Worm (Caenorhabditis elegans) whole organism, L2 larva: ENCODE results near the gene B0285.6.

Experiments used
- C34F6.9 ChIP-seq: fragments of 150-350 bp; optimal IDR thresholded peaks from 2 replicates; lab custom pipeline; 2014; ENCODE audit warnings: missing biosample characterization, missing genetic modification characterization
- F13H6.1 ChIP-seq: sonication (generic microtip); optimal IDR thresholded peaks from 2 replicates; lab custom pipeline; 2016; ENCODE audit warnings: missing genetic modification characterization, missing compliant biosample characterization
- Y55F3AM.14 ChIP-seq: fragments of 200-800 bp; sonication (Bioruptor generic); optimal IDR thresholded peaks from 2 replicates; lab custom pipeline; 2018; ENCODE audit warnings: mild to moderate bottlenecking, missing genetic modification characterization, missing compliant biosample characterization
- ZK546.5 ChIP-seq: sonication (generic microtip); optimal IDR thresholded peaks from 2 replicates; lab custom pipeline; 2017; ENCODE audit warnings: missing biosample characterization, missing genetic modification characterization
- aly-2 ChIP-seq: fragments of 150-350 bp; optimal IDR thresholded peaks from 2 replicates; lab custom pipeline; 2014; ENCODE audit warnings: missing biosample characterization, missing genetic modification characterization
- blmp-1 ChIP-seq: sonication (generic microtip); optimal IDR thresholded peaks from 2 replicates; lab custom pipeline; 2017; ENCODE audit warnings: missing genetic modification characterization, mild to moderate bottlenecking, missing compliant biosample characterization, antibody characterized with exemption, moderate library complexity; ENCODE audit not compliant: insufficient read depth
- crh-2 ChIP-seq: sonication (generic microtip); optimal IDR thresholded peaks from 2 replicates; lab custom pipeline; 2017; ENCODE audit warnings: missing biosample characterization, missing genetic modification characterization
- elt-3 ChIP-seq: sonication (generic microtip); optimal IDR thresholded peaks from 2 replicates; lab custom pipeline; 2017; ENCODE audit warnings: missing biosample characterization, missing genetic modification characterization
- fos-1 ChIP-seq: fragments of 150-350 bp; optimal IDR thresholded peaks from 2 replicates; lab custom pipeline; 2014; ENCODE audit warnings: missing biosample characterization, missing genetic modification characterization
- lin-11 ChIP-seq: fragments of 150-350 bp; sonication (generic microtip); optimal IDR thresholded peaks from 2 replicates; lab custom pipeline; 2014; ENCODE audit warnings: missing biosample characterization, missing genetic modification characterization, inconsistent platforms, mixed read lengths
- lin-13 ChIP-seq: fragments of 150-350 bp; optimal IDR thresholded peaks from 2 replicates; lab custom pipeline; 2014; ENCODE audit warnings: missing biosample characterization, missing genetic modification reagents, missing genetic modification characterization
- lin-39 ChIP-seq: fragments of 150-350 bp; optimal IDR thresholded peaks from 2 replicates; lab custom pipeline; 2014; ENCODE audit warnings: missing biosample characterization, missing genetic modification reagents, missing genetic modification characterization
- lsy-2 ChIP-seq, 2 experiments: fragments of 150-350 bp in 1 of 2; sonication (generic microtip) in 1 of 2; optimal IDR thresholded peaks; 2 replicates each; lab custom pipeline; 2014 to 2017; ENCODE audit warnings: missing biosample characterization in 2 of 2, missing genetic modification characterization in 2 of 2
- mab-5 ChIP-seq: fragments of 150-350 bp; optimal IDR thresholded peaks from 2 replicates; lab custom pipeline; 2014; ENCODE audit warnings: missing biosample characterization, missing genetic modification characterization
- mbf-1 ChIP-seq: sonication (generic microtip); optimal IDR thresholded peaks from 2 replicates; lab custom pipeline; 2017; ENCODE audit warnings: missing biosample characterization, missing genetic modification characterization
- mdl-1 ChIP-seq, 2 experiments: fragments of 150-350 bp in 1 of 2; sonication (generic microtip) in 1 of 2; optimal IDR thresholded peaks; 2 replicates each; lab custom pipeline; 2017; ENCODE audit warnings: missing biosample characterization in 2 of 2, missing genetic modification characterization in 2 of 2
- nhr-11 ChIP-seq: fragments of 150-350 bp; optimal IDR thresholded peaks from 2 replicates; lab custom pipeline; 2014; ENCODE audit warnings: missing biosample characterization, missing genetic modification characterization
- nhr-12 ChIP-seq: fragments of 150-350 bp; optimal IDR thresholded peaks from 2 replicates; lab custom pipeline; 2014; ENCODE audit warnings: missing biosample characterization, missing genetic modification characterization
- nhr-129 ChIP-seq: fragments of 150-350 bp; optimal IDR thresholded peaks from 2 replicates; lab custom pipeline; 2014; ENCODE audit warnings: missing biosample characterization, missing genetic modification characterization
- nhr-21 ChIP-seq: fragments of 150-350 bp; optimal IDR thresholded peaks from 2 replicates; lab custom pipeline; 2014; ENCODE audit warnings: missing biosample characterization, missing genetic modification characterization
- nhr-237 ChIP-seq: fragments of 150-350 bp; optimal IDR thresholded peaks from 2 replicates; lab custom pipeline; 2014; ENCODE audit warnings: missing biosample characterization, missing genetic modification characterization
- nhr-25 ChIP-seq: fragments of 150-350 bp; sonication (generic microtip); optimal IDR thresholded peaks from 3 replicates; lab custom pipeline; 2014; ENCODE audit warnings: missing biosample characterization, missing genetic modification characterization
- sem-4 ChIP-seq: fragments of 150-350 bp; optimal IDR thresholded peaks from 2 replicates; lab custom pipeline; 2014; ENCODE audit warnings: missing biosample characterization, missing genetic modification reagents, missing genetic modification characterization
- skn-1 ChIP-seq: sonication (generic microtip); optimal IDR thresholded peaks from 2 replicates; lab custom pipeline; 2017; ENCODE audit warnings: missing biosample characterization, missing genetic modification characterization
- sma-3 ChIP-seq: sonication (generic microtip); optimal IDR thresholded peaks from 2 replicates; lab custom pipeline; 2016; ENCODE audit warnings: missing genetic modification reagents, missing genetic modification characterization, missing compliant biosample characterization
- sma-9 ChIP-seq, 2 experiments: fragments of 150-350 bp in 1 of 2; sonication (generic microtip) in 1 of 2; optimal IDR thresholded peaks; 2 replicates each; lab custom pipeline; 2014 to 2016; ENCODE audit warnings: missing genetic modification characterization in 2 of 2, mild to moderate bottlenecking in 1 of 2, missing biosample characterization in 1 of 2, missing compliant biosample characterization in 1 of 2, missing genetic modification reagents in 1 of 2, moderate library complexity in 1 of 2
- snpc-4 ChIP-seq: fragments of 150-350 bp; optimal IDR thresholded peaks from 2 replicates; lab custom pipeline; 2014; ENCODE audit warnings: missing biosample characterization, missing genetic modification characterization
- unc-39 ChIP-seq: fragments of 150-350 bp; optimal IDR thresholded peaks from 2 replicates; lab custom pipeline; 2014; ENCODE audit warnings: missing biosample characterization, missing genetic modification characterization
- unc-55 ChIP-seq: fragments of 150-350 bp; sonication (generic microtip); optimal IDR thresholded peaks from 3 replicates; lab custom pipeline; 2014; ENCODE audit warnings: missing biosample characterization, missing genetic modification reagents, missing genetic modification characterization
- zag-1 ChIP-seq: fragments of 150-350 bp; optimal IDR thresholded peaks from 2 replicates; lab custom pipeline; 2014; ENCODE audit warnings: missing biosample characterization, missing genetic modification characterization
- ztf-1 ChIP-seq: fragments of 200-800 bp; sonication (Bioruptor generic); conservative IDR thresholded peaks from 2 replicates; pipeline ENCODE4 v1.3.6; 2022; ENCODE audit warnings: missing genetic modification characterization, missing compliant biosample characterization
- ztf-11 ChIP-seq: sonication (generic microtip); optimal IDR thresholded peaks from 2 replicates; lab custom pipeline; 2017; ENCODE audit warnings: missing biosample characterization, missing genetic modification characterization
- ztf-4 ChIP-seq: fragments of 150-350 bp; optimal IDR thresholded peaks from 2 replicates; lab custom pipeline; 2014; ENCODE audit warnings: missing biosample characterization, missing genetic modification characterization

Gene B0285.6

ce11 chrIII:4321399-4321798 lies 28.5 kb upstream of the B0285.6 start, which contains the start of gene H38K22.7:
Gene H38K22.7, plus strand, starts transcription at chrIII:4321699.
- TF ChIP-seq sma-9 (GFP tag; optimal IDR thresholded peaks at IDR 0.05; lab: Kevin White, UChicago) (no peak), sma-9 (tag; optimal IDR thresholded peaks at IDR 0.05; lab: Kevin White, UChicago) (no peak), nhr-129 (tag; lab: Kevin White, UChicago) (no peak), ztf-4 (tag; lab: Kevin White, UChicago) (no peak), nhr-11 (tag; lab: Kevin White, UChicago) (no peak), lin-13 (GFP tag; lab: Kevin White, UChicago) (no peak), lin-39 (tag; lab: Kevin White, UChicago) (no peak), mbf-1 (tag; lab: Kevin White, UChicago) (no peak), crh-2 (tag; lab: Kevin White, UChicago) (no peak), lsy-2 (tag; optimal IDR thresholded peaks at IDR 0.05; lab: Kevin White, UChicago) (no peak), Y55F3AM.14 (GFP tag; lab: Kevin White, UChicago) (no peak), nhr-21 (tag; lab: Kevin White, UChicago) (no peak), mdl-1 (tag; optimal IDR thresholded peaks at IDR 0.05; lab: Kevin White, UChicago) (no peak), nhr-12 (tag; lab: Kevin White, UChicago) (no peak), skn-1 (no peak)

- peak; percentile 31 for TF ChIP-seq crh-2 (tag; lab: Kevin White, UChicago)
- no peak for TF ChIP-seq ztf-11 (tag; lab: Kevin White, UChicago)
- TF ChIP-seq nhr-129 (tag; lab: Kevin White, UChicago), result peak; percentile 6
- TF ChIP-seq sem-4 (tag; lab: Kevin White, UChicago), result peak; percentile 5
- TF ChIP-seq sma-9 (GFP tag; optimal IDR thresholded peaks at IDR 0.05; lab: Kevin White, UChicago), result peak; percentile 43
- TF ChIP-seq sma-9 (tag; optimal IDR thresholded peaks at IDR 0.05; lab: Kevin White, UChicago), result no peak
- TF ChIP-seq unc-55 (GFP tag; lab: Kevin White, UChicago), result peak; percentile 85
- no peak for TF ChIP-seq aly-2 (tag; lab: Kevin White, UChicago)
- peak; percentile 70 for TF ChIP-seq F13H6.1 (tag; lab: Kevin White, UChicago)
- TF ChIP-seq mab-5 (tag; lab: Kevin White, UChicago), result peak; percentile 72
- TF ChIP-seq lin-11, result no peak
- no peak for TF ChIP-seq nhr-21 (tag; lab: Kevin White, UChicago)
- no peak for TF ChIP-seq mbf-1 (tag; lab: Kevin White, UChicago)
- no peak for TF ChIP-seq nhr-237 (tag; lab: Kevin White, UChicago)
- TF ChIP-seq zag-1 (tag; lab: Kevin White, UChicago), result peak; percentile 1
- TF ChIP-seq lin-13 (GFP tag; lab: Kevin White, UChicago), result no peak
- no peak for TF ChIP-seq snpc-4 (tag; lab: Kevin White, UChicago)
- peak in 1 of 2 experiments; percentile 54 for TF ChIP-seq lsy-2 (tag; optimal IDR thresholded peaks at IDR 0.05; lab: Kevin White, UChicago)
- no peak for TF ChIP-seq fos-1
- no peak for TF ChIP-seq ztf-1 (GFP tag; lab: Robert Waterston, UW)
- TF ChIP-seq C34F6.9 (tag; lab: Kevin White, UChicago), result peak; percentile 79
- no peak for TF ChIP-seq Y55F3AM.14 (GFP tag; lab: Kevin White, UChicago)
- no peak for TF ChIP-seq ZK546.5 (tag; lab: Kevin White, UChicago)
- no peak for TF ChIP-seq skn-1
- TF ChIP-seq unc-39 (tag; lab: Kevin White, UChicago), result no peak
Observed at ce11 chrIII:4323120-4323519, 26.8 kb upstream of the B0285.6 start.

- TF ChIP-seq ZK546.5 (tag; lab: Kevin White, UChicago), result no peak
- no peak for TF ChIP-seq ztf-1 (GFP tag; lab: Robert Waterston, UW)
- no peak for TF ChIP-seq elt-3 (tag; lab: Kevin White, UChicago)
- TF ChIP-seq sma-3 (GFP tag; lab: Kevin White, UChicago), result no peak
Observed at ce11 chrIII:4323859-4324258, 26.0 kb upstream of the B0285.6 start, which contains the start of gene H38K22.9. Gene H38K22.9, plus strand, starts transcription at chrIII:4324159.

- TF ChIP-seq nhr-21 (tag; lab: Kevin White, UChicago) (peak; percentile 38), blmp-1 (tag; lab: Kevin White, UChicago) (peak; percentile 66), fos-1 (peak; percentile 33), nhr-25 (peak; percentile 26), zag-1 (tag; lab: Kevin White, UChicago) (no peak), crh-2 (tag; lab: Kevin White, UChicago) (peak; percentile 12)
Observed at ce11 chrIII:4328208-4328987, 21.5 kb upstream of the B0285.6 start.
